Fruit fly (Drosophila melanogaster) whole organism, prepupa: ENCODE measurements around the gene Saf6.

Experiments used
- Blimp-1 ChIP-seq: fragments of 200-800 bp; sonication (Bioruptor generic); optimal IDR thresholded peaks from 3 replicates; lab custom pipeline; 2017; ENCODE audit warnings: missing biosample characterization, missing genetic modification characterization, mild to moderate bottlenecking, moderate library complexity, missing genetic modification reagents
- CG10631 ChIP-seq: fragments of 200-800 bp; sonication (Bioruptor generic); optimal IDR thresholded peaks from 2 replicates; lab custom pipeline; 2016; ENCODE audit warnings: missing biosample characterization, missing genetic modification characterization
- CG10669 ChIP-seq: fragments of 200-800 bp; sonication (Bioruptor generic); optimal IDR thresholded peaks from 3 replicates; lab custom pipeline; 2018; ENCODE audit warnings: missing biosample characterization, mild to moderate bottlenecking, missing genetic modification characterization, moderate library complexity
- CG11294 ChIP-seq: fragments of 200-800 bp; sonication (Bioruptor generic); IDR thresholded peaks from 2 replicates; pipeline ENCODE4 v1.3.6; 2022; ENCODE audit warnings: missing biosample characterization, missing genetic modification characterization
- CG11762 ChIP-seq: fragments of 200-800 bp; sonication (Bioruptor generic); optimal IDR thresholded peaks from 3 replicates; lab custom pipeline; 2016; ENCODE audit warnings: missing biosample characterization, missing genetic modification characterization; ENCODE audit not compliant: insufficient read depth
- CG11902 ChIP-seq: fragments of 200-800 bp; sonication (Bioruptor generic); optimal IDR thresholded peaks from 3 replicates; lab custom pipeline; 2016; ENCODE audit warnings: missing biosample characterization, missing genetic modification characterization
- CG15336 ChIP-seq: fragments of 200-800 bp; sonication (Bioruptor generic); IDR thresholded peaks from 2 replicates; pipeline ENCODE4 v1.3.6; 2022; ENCODE audit warnings: missing biosample characterization, missing genetic modification characterization
- CG1621 ChIP-seq: fragments of 200-800 bp; sonication (Bioruptor generic); optimal IDR thresholded peaks from 3 replicates; lab custom pipeline; 2018; ENCODE audit warnings: missing biosample characterization, mild to moderate bottlenecking, missing genetic modification characterization
- CG16779 ChIP-seq: fragments of 200-800 bp; sonication (Bioruptor generic); optimal IDR thresholded peaks from 3 replicates; lab custom pipeline; 2017; ENCODE audit warnings: missing biosample characterization, mild to moderate bottlenecking, missing genetic modification characterization
- CG4318 ChIP-seq: fragments of 200-800 bp; sonication (Bioruptor generic); optimal IDR thresholded peaks from 3 replicates; lab custom pipeline; 2017; ENCODE audit warnings: missing biosample characterization, mild to moderate bottlenecking, missing genetic modification characterization
- CG6792 ChIP-seq: fragments of 200-800 bp; sonication (Bioruptor generic); optimal IDR thresholded peaks from 3 replicates; lab custom pipeline; 2016; ENCODE audit warnings: missing biosample characterization, missing genetic modification characterization
- CG6854 ChIP-seq: fragments of 200-800 bp; sonication (Bioruptor generic); optimal IDR thresholded peaks from 2 replicates; lab custom pipeline; 2017; ENCODE audit warnings: missing biosample characterization, mild to moderate bottlenecking, missing genetic modification characterization
- CG7368 ChIP-seq: fragments of 200-800 bp; sonication (Bioruptor generic); optimal IDR thresholded peaks from 3 replicates; lab custom pipeline; 2016; ENCODE audit warnings: missing biosample characterization, missing genetic modification characterization
- CG9139 ChIP-seq: fragments of 200-800 bp; sonication (Bioruptor generic); optimal IDR thresholded peaks from 3 replicates; lab custom pipeline; 2017; ENCODE audit warnings: missing biosample characterization, mild to moderate bottlenecking, missing genetic modification characterization
- Eip75B ChIP-seq: fragments of 200-800 bp; sonication (Bioruptor generic); optimal IDR thresholded peaks from 3 replicates; lab custom pipeline; 2016; ENCODE audit warnings: missing biosample characterization, missing genetic modification characterization
- Eip78C ChIP-seq: fragments of 200-800 bp; sonication (Bioruptor generic); peaks from one replicate; lab custom pipeline; 2016; ENCODE audit warnings: missing biosample characterization, missing genetic modification characterization
- Eip93F ChIP-seq: fragments of 200-800 bp; sonication (Bioruptor generic); optimal IDR thresholded peaks from 2 replicates; lab custom pipeline; 2016; ENCODE audit warnings: missing biosample characterization, mild to moderate bottlenecking, missing genetic modification characterization
- Ets21C ChIP-seq: fragments of 200-800 bp; sonication (Bioruptor generic); optimal IDR thresholded peaks from 3 replicates; lab custom pipeline; 2016; ENCODE audit warnings: missing biosample characterization, missing genetic modification characterization
- Hr38 ChIP-seq: sonication (Bioruptor generic); optimal IDR thresholded peaks from 2 replicates; lab custom pipeline; 2016; ENCODE audit warnings: missing biosample characterization, missing genetic modification characterization
- Hr4 ChIP-seq: fragments of 200-800 bp; sonication (Bioruptor generic); optimal IDR thresholded peaks from 3 replicates; lab custom pipeline; 2016; ENCODE audit warnings: missing biosample characterization, missing genetic modification characterization
- Lpt ChIP-seq: fragments of 200-800 bp; sonication (Bioruptor generic); optimal IDR thresholded peaks from 3 replicates; lab custom pipeline; 2016; ENCODE audit warnings: missing biosample characterization, missing genetic modification characterization
- OdsH ChIP-seq: fragments of 200-800 bp; sonication (Bioruptor generic); optimal IDR thresholded peaks from 3 replicates; lab custom pipeline; 2016; ENCODE audit warnings: missing biosample characterization, missing genetic modification characterization
- Sox14 ChIP-seq: fragments of 200-800 bp; sonication (Bioruptor generic); optimal IDR thresholded peaks from 3 replicates; lab custom pipeline; 2016; ENCODE audit warnings: missing biosample characterization, missing genetic modification characterization
- achi ChIP-seq: fragments of 200-800 bp; sonication (Bioruptor generic); optimal IDR thresholded peaks from 3 replicates; lab custom pipeline; 2016; ENCODE audit warnings: missing biosample characterization, missing genetic modification characterization
- acj6 ChIP-seq: fragments of 200-800 bp; sonication (Bioruptor generic); optimal IDR thresholded peaks from 3 replicates; lab custom pipeline; 2016; ENCODE audit warnings: missing biosample characterization, missing genetic modification characterization
- cyc ChIP-seq: fragments of 200-800 bp; sonication (Bioruptor generic); optimal IDR thresholded peaks from 3 replicates; lab custom pipeline; 2016; ENCODE audit warnings: missing biosample characterization, missing genetic modification characterization
- dac ChIP-seq: fragments of 200-800 bp; sonication (Bioruptor generic); optimal IDR thresholded peaks from 2 replicates; lab custom pipeline; 2017; ENCODE audit warnings: missing biosample characterization, mild to moderate bottlenecking, missing genetic modification characterization
- eg ChIP-seq: fragments of 200-800 bp; sonication (Bioruptor generic); IDR thresholded peaks from 3 replicates; pipeline ENCODE4 v1.3.6; 2022; ENCODE audit warnings: missing biosample characterization, missing genetic modification characterization
- esn ChIP-seq: fragments of 200-800 bp; sonication (Bioruptor generic); optimal IDR thresholded peaks from 2 replicates; lab custom pipeline; 2016; ENCODE audit warnings: missing biosample characterization, mild to moderate bottlenecking, missing genetic modification characterization, moderate library complexity
- fkh ChIP-seq: fragments of 200-800 bp; sonication (Bioruptor generic); optimal IDR thresholded peaks from 3 replicates; lab custom pipeline; 2017; ENCODE audit warnings: missing biosample characterization, mild to moderate bottlenecking, missing genetic modification characterization, moderate library complexity
- lz ChIP-seq: fragments of 200-800 bp; sonication (Bioruptor generic); optimal IDR thresholded peaks from 3 replicates; lab custom pipeline; 2016; ENCODE audit warnings: missing biosample characterization, missing genetic modification characterization
- vri ChIP-seq: fragments of 200-800 bp; sonication (Bioruptor generic); optimal IDR thresholded peaks from 3 replicates; lab custom pipeline; 2016; ENCODE audit warnings: missing biosample characterization, mild to moderate bottlenecking, missing genetic modification characterization

Gene Saf6

dm6 chr2L:780182-780581 lies 35.6 kb downstream of the Saf6 start, which contains the start of gene Gr21a:
Gene Gr21a, plus strand, starts transcription at chr2L:780482.
- TF ChIP-seq fkh (no peak), Hr4 (no peak), eg (GFP tag; lab: Robert Waterston, UW) (no peak), CG9139 (no peak), CG6854 (GFP tag; lab: Kevin White, UChicago) (no peak), Eip93F (GFP tag; lab: Kevin White, UChicago) (no peak), CG1621 (tag; lab: Kevin White, UChicago) (no peak), CG4318 (GFP tag; lab: Kevin White, UChicago) (no peak)

DNA sequence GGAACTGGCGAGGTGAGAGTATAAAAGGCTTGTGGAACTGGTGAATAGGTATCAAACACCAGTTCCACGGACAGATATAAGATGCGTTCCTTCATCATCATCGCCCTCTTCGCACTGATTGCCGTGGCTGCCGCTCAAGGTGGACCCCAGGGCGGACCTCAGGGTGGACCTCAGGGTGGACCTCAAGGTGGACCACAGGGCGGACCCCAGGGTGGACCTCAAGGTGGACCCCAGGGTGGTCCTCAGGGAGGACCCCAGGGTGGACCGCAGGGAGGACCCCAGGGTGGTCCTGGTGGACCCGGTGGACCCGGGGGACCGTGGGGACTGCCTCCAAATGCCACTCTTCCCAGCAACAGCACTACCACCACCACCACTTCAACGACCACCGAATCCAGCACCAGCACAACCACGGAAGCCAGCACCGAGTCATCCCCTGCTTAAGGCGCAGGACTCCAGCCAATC lies 36.6 kb downstream of the Saf6 start, which contains the start of gene CG13947:
Gene CG13947 (plus strand): TSS at position 51 of the 462 bp plus-strand sequence.
- no peak for TF ChIP-seq CG15336
- no peak for TF ChIP-seq dac (GFP tag; lab: Kevin White, UChicago)
- TF ChIP-seq lz (GFP tag; lab: Kevin White, UChicago) = no peak
- no peak for TF ChIP-seq vri (GFP tag; lab: Kevin White, UChicago)
- no peak for TF ChIP-seq CG10631
- no peak for TF ChIP-seq Hr38 (GFP tag; lab: Kevin White, UChicago)
- no peak for TF ChIP-seq esn
- TF ChIP-seq Ets21C = no peak
- no peak for TF ChIP-seq CG7368 (GFP tag; lab: Kevin White, UChicago)
- no peak for TF ChIP-seq CG4318 (GFP tag; lab: Kevin White, UChicago)
- no peak for TF ChIP-seq CG6854 (GFP tag; lab: Kevin White, UChicago)
- no peak for TF ChIP-seq CG10669 (GFP tag; lab: Kevin White, UChicago)
- TF ChIP-seq Lpt (GFP tag; lab: Kevin White, UChicago) = no peak
- TF ChIP-seq CG9139 = no peak
- no peak for TF ChIP-seq Eip78C (GFP tag; lab: Kevin White, UChicago)
- TF ChIP-seq OdsH (GFP tag; lab: Kevin White, UChicago) = no peak
- TF ChIP-seq Eip75B (GFP tag; lab: Kevin White, UChicago) = no peak
- no peak for TF ChIP-seq Eip93F (GFP tag; lab: Kevin White, UChicago)
- no peak for TF ChIP-seq Sox14 (GFP tag; lab: Kevin White, UChicago)
- no peak for TF ChIP-seq CG16779 (tag; lab: Kevin White, UChicago)

DNA sequence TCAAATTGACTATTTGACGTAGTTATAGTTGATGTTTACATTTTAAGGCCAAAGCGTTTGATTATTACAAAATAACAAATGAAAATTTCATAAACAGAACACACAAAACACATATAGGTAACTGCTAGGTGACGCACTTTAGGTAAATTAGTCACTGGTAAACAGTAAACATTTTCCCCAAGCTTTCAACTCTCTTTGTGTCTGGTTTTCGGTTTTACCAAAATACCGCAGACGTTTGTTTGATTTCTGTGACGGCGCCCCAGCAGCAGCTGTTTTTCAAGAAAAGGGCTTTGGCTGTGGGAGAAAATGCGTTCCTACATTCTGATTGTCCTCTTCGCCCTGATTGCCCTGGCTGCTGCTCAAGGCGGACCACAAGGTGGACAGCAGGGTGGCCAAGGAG lies 39.5 kb downstream of the Saf6 start, which contains the start of gene CG13946:
Gene CG13946 (plus strand): TSS at position 301 of the 400 bp plus-strand sequence.
- TF ChIP-seq fkh (peak; percentile 3), CG11294 (GFP tag; lab: Robert Waterston, UW) (no peak), cyc (no peak), CG11762 (no peak), Blimp-1 (GFP tag; lab: Kevin White, UChicago) (no peak), CG6792 (no peak), acj6 (no peak)

DNA sequence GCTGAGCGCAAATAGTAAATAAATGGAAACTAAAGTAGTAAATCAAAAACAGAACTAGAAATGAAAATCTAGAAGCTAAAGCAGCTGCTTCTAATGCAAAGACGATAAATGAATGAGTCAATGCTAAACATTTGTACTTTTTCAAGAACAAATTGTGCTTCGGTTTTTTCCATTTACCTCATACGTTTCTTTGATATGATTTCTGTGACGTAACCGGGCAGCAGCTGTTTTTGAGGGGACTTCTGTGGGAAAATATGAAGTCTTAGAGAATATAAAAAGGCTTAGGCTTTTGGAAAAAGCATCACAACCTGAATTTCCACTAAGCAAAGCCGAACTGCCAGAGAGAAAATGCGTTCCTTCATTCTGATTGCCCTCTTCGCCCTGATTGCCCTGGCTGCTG lies 42.5 kb downstream of the Saf6 start, which contains the start of gene CG12506:
Gene CG12506 (plus strand): TSS at position 301 of the 400 bp plus-strand sequence.
- TF ChIP-seq CG11902 (GFP tag; lab: Kevin White, UChicago) (no peak), achi (no peak), fkh (peak; percentile 7), Eip93F (GFP tag; lab: Kevin White, UChicago) (no peak), Ets21C (no peak)
